Worm (Caenorhabditis elegans) whole organism, L4 larva: ENCODE results near the gene col-8.
A peak's percentile ranks its signal among the peaks of the same experiment; 100 is the strongest.

Source experiments
- fkh-10 ChIP-seq: fragments of 150-350 bp; optimal IDR thresholded peaks from 2 replicates; lab custom pipeline; 2014; ENCODE audit warnings: missing biosample characterization, missing genetic modification reagents, missing genetic modification characterization
- hmg-1.1 ChIP-seq: fragments of 200-800 bp; sonication (Bioruptor generic); IDR thresholded peaks from 2 replicates; pipeline ENCODE4 v1.3.6; 2022; ENCODE audit warnings: missing genetic modification reagents, missing genetic modification characterization, missing compliant biosample characterization
- lin-13 ChIP-seq: fragments of 150-350 bp; optimal IDR thresholded peaks from 2 replicates; lab custom pipeline; 2014; ENCODE audit warnings: missing biosample characterization, missing genetic modification reagents, missing genetic modification characterization
- mdl-1 ChIP-seq, 2 experiments: fragments of 150-350 bp in 1 of 2; sonication (generic microtip) in 1 of 2; optimal IDR thresholded peaks; 2 replicates each; lab custom pipeline; 2014 to 2017; ENCODE audit warnings: missing biosample characterization in 2 of 2, missing genetic modification characterization in 2 of 2
- nhr-11 ChIP-seq: fragments of 150-350 bp; optimal IDR thresholded peaks from 2 replicates; lab custom pipeline; 2014; ENCODE audit warnings: missing biosample characterization, missing genetic modification characterization
- nhr-25 ChIP-seq: sonication (generic microtip); optimal IDR thresholded peaks from 2 replicates; lab custom pipeline; 2017; ENCODE audit warnings: missing genetic modification characterization, mild to moderate bottlenecking, missing compliant biosample characterization, antibody characterized with exemption, moderate library complexity, borderline replicate concordance; ENCODE audit not compliant: insufficient read depth
- unc-39 ChIP-seq: sonication (generic microtip); optimal IDR thresholded peaks from 2 replicates; lab custom pipeline; 2017; ENCODE audit warnings: missing biosample characterization, missing genetic modification characterization
- zip-2 ChIP-seq: fragments of 150-350 bp; optimal IDR thresholded peaks from 2 replicates; lab custom pipeline; 2014; ENCODE audit warnings: missing biosample characterization, missing genetic modification characterization

- TF ChIP-seq zip-2 (tag; lab: Kevin White, UChicago), result no peak
- no peak for TF ChIP-seq unc-39 (tag; lab: Kevin White, UChicago)
- TF ChIP-seq hmg-1.1, result no peak
- TF ChIP-seq mdl-1 (tag; optimal IDR thresholded peaks at IDR 0.05; lab: Kevin White, UChicago), result peak in 1 of 2 experiments; percentile 16
- no peak for TF ChIP-seq fkh-10 (GFP tag; lab: Kevin White, UChicago)
- TF ChIP-seq lin-13, result no peak
- no peak for TF ChIP-seq nhr-25 (tag; lab: Kevin White, UChicago)
- no peak for TF ChIP-seq nhr-11
These were observed 28.9 kb downstream of the col-8 start for ce11 chrIII:6991465-6991864.
